Fruit fly (Drosophila melanogaster) whole organism: ENCODE data around the gene Fife.

Experiments used
- CG8478 ChIP-seq: fragments of >200 bp; optimal IDR thresholded peaks from 2 replicates; lab custom pipeline; 2018; ENCODE audit warnings: inconsistent platforms
- Dll ChIP-seq: fragments of >200 bp; optimal IDR thresholded peaks from 2 replicates; lab custom pipeline; 2017
- EcR ChIP-seq, 2 experiments: fragments of >200 bp; optimal IDR thresholded peaks; 2 replicates each; lab custom pipeline; 2017; ENCODE audit warnings: missing biosample characterization in 2 of 2, missing genetic modification characterization in 2 of 2, missing genetic modification reagents in 2 of 2
- pan ChIP-seq: fragments of >200 bp; optimal IDR thresholded peaks from 2 replicates; lab custom pipeline; 2017
- psq ChIP-seq: fragments of >200 bp; optimal IDR thresholded peaks from 2 replicates; lab custom pipeline; 2017
- usp ChIP-seq: fragments of >200 bp; optimal IDR thresholded peaks from 2 replicates; lab custom pipeline; 2017; ENCODE audit warnings: missing biosample characterization, missing genetic modification characterization, mixed read lengths

Gene Fife

DNA sequence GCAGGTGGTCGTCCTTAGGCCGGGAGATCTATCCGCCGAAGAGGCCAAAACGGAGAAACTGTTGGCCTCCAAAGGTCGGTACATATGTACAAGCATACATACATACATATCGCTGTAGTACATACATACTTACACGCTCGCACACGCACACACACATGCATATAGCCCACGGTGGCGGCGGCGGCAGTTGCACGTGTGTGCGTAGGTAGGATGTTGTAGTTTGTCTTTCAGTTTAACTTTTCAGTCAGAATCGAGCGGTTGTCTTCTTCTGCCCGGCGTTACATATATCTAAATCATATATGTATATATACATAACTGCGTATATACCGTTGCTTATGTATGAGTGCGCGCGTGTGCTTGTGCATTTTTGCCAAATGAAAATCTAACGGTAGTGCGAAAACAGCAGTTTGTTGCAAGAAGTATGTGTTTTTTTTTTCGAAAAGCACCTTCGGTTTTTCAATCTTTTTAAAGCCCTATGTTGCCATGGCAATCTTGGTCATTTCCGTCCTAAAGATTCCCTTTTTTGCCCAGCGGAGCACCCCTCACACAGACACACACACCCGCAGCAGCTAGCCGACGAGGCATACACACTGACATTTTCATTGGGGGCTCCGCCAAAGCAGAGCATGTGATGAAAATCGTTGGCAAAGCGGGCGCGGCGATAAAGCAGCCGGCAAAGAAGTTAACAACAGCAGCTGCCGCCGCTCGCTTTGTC lies 79.3 kb downstream of the Fife start:
- TF ChIP-seq usp (GFP tag; lab: Kevin White, UChicago) (no peak), EcR (GFP tag; optimal IDR thresholded peaks at IDR 0.05; lab: Kevin White, UChicago) (no peak), CG8478 (lab: Kevin White, UChicago) (no peak), Dll (lab: Kevin White, UChicago) (no peak), psq (no peak)

DNA sequence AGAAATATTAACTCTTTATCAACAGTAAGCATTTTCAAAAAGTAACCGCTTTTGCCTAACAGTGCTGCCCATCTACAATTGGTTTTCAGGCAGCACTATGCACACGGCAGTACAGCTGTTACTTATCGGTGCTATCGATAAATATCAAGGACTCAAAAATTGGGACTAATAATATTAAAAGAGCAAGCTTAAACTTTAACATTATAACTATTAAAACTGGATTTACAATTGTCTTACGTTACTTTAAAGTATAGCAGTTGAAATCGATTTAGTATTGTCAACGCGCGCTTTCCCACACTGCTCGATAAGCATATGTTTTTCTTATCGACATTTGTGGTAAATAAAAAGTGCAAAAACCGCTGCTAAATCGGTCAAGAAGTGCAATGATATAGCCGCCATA lies 80.1 kb downstream of the Fife start, which contains the start of the genes CG42245 and MEP-1:
Gene CG42245 (plus strand): TSS at position 310 of the 400 bp plus-strand sequence.
Gene MEP-1 (plus strand): TSS at position 310 of the 400 bp plus-strand sequence.
- no peak for TF ChIP-seq pan (lab: Kevin White, UChicago)
- TF ChIP-seq CG8478 (lab: Kevin White, UChicago) = no peak
- no peak for TF ChIP-seq psq
- no peak for TF ChIP-seq Dll (lab: Kevin White, UChicago)
- no peak for TF ChIP-seq EcR (GFP tag; optimal IDR thresholded peaks at IDR 0.05; lab: Kevin White, UChicago)
- no peak for TF ChIP-seq usp (GFP tag; lab: Kevin White, UChicago)

dm6 chr3L:2629964-2630363 lies 81.5 kb downstream of the Fife start, which contains the start of gene Pxn:
Gene Pxn, minus strand, starts transcription at chr3L:2630064.
- TF ChIP-seq usp (GFP tag; lab: Kevin White, UChicago) = no peak
- TF ChIP-seq psq = no peak
- no peak for TF ChIP-seq Dll (lab: Kevin White, UChicago)
- no peak for TF ChIP-seq EcR (GFP tag; optimal IDR thresholded peaks at IDR 0.05; lab: Kevin White, UChicago)

dm6 chr3L:2614222-2614621 lies 97.3 kb downstream of the Fife start:
- TF ChIP-seq psq (no peak), CG8478 (lab: Kevin White, UChicago) (no peak), EcR (GFP tag; optimal IDR thresholded peaks at IDR 0.05; lab: Kevin White, UChicago) (no peak), Dll (lab: Kevin White, UChicago) (no peak), usp (GFP tag; lab: Kevin White, UChicago) (no peak), pan (lab: Kevin White, UChicago) (no peak)

DNA sequence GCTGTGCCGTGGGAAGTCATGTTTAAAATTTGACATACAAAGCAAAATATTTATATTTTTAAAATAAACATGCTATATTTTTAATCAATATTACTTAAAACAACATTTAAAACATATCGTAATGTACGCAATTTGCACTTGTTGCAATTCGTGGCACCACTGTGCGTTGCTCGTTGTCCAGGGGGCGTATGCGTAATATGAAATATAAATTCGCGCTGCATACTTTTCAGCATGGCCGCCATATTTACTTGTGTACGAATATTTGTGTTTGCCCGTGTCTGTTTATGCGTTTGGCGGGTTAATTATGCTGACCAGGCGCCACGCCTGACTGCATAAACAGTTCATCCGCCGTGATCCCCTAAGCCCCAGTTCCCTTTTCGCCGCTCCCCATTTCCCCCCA lies 102.7 kb downstream of the Fife start:
- TF ChIP-seq usp (GFP tag; lab: Kevin White, UChicago) = no peak
